Worm (Caenorhabditis elegans) whole organism, L1 larva: ENCODE data around the gene F10A3.17.

ENCODE experiments used
- ces-1 ChIP-seq: fragments of 150-350 bp; optimal IDR thresholded peaks from 2 replicates; lab custom pipeline; 2014; ENCODE audit warnings: missing biosample characterization, missing genetic modification reagents, missing genetic modification characterization
- elt-3 ChIP-seq, 6 experiments: fragments of 150-350 bp in 1 of 6; sonication (generic microtip); optimal IDR thresholded peaks; 2 replicates each; lab custom pipeline; 2017 to 2018; ENCODE audit warnings: missing biosample characterization in 6 of 6, missing genetic modification characterization in 6 of 6, inconsistent platforms in 1 of 6
- fkh-10 ChIP-seq: sonication (generic microtip); optimal IDR thresholded peaks from 2 replicates; lab custom pipeline; 2017; ENCODE audit warnings: missing biosample characterization, missing genetic modification reagents, missing genetic modification characterization
- lin-35 ChIP-seq, 2 experiments: fragments of 150-350 bp; optimal IDR thresholded peaks; 2 replicates each; lab custom pipeline; 2014; ENCODE audit warnings: missing biosample characterization in 2 of 2, missing genetic modification characterization in 2 of 2, missing genetic modification reagents in 2 of 2
- nhr-237 ChIP-seq: fragments of 150-350 bp; optimal IDR thresholded peaks from 2 replicates; lab custom pipeline; 2014; ENCODE audit warnings: missing biosample characterization, missing genetic modification characterization
- nhr-77 ChIP-seq: fragments of 150-350 bp; optimal IDR thresholded peaks from 2 replicates; lab custom pipeline; 2014; ENCODE audit warnings: missing biosample characterization, missing genetic modification characterization
- pag-3 ChIP-seq: sonication (generic microtip); optimal IDR thresholded peaks from 2 replicates; lab custom pipeline; 2017; ENCODE audit warnings: missing genetic modification characterization, mild to moderate bottlenecking, missing compliant biosample characterization, antibody characterized with exemption, borderline replicate concordance; ENCODE audit not compliant: insufficient read depth
- pax-3 ChIP-seq: fragments of 200-800 bp; sonication (Bioruptor generic); optimal IDR thresholded peaks from 2 replicates; lab custom pipeline; 2018; ENCODE audit warnings: mild to moderate bottlenecking, missing genetic modification characterization, moderate library complexity, missing compliant biosample characterization
- snpc-4 ChIP-seq: fragments of 150-350 bp; optimal IDR thresholded peaks from 2 replicates; lab custom pipeline; 2014; ENCODE audit warnings: missing biosample characterization, missing genetic modification characterization
- unc-62 ChIP-seq: fragments of 150-350 bp; optimal IDR thresholded peaks from 2 replicates; lab custom pipeline; 2014; ENCODE audit warnings: missing biosample characterization, missing genetic modification reagents, missing genetic modification characterization
- ztf-11 ChIP-seq, 2 experiments: sonication (generic microtip); optimal IDR thresholded peaks; 2 replicates each; lab custom pipeline; 2016 to 2017; ENCODE audit warnings: missing genetic modification characterization in 2 of 2, missing biosample characterization in 1 of 2, missing compliant biosample characterization in 1 of 2

DNA sequence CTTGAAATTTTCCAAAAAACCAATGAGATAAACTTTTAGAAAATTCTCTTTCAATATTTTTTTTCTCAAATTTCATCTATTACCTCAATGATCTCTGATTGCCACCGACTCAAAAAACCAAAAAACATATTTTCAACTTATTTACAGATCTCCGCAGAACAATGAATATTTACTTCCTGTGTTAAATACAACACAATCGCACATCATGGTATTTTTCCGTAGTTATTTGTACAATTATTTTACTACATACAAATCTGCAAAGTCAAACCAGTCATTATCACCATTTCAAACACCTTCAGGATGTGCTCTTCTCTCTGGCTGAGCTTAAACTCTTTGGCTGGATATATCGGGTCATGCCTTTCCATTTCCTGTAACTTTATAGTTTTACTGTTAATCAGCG lies 6.4 kb upstream of the F10A3.17 start, which contains the start of gene str-108:
- TF ChIP-seq pax-3 (tag; lab: Kevin White, UChicago): no peak
- TF ChIP-seq unc-62: no peak
- TF ChIP-seq ces-1 (GFP tag; lab: Kevin White, UChicago): no peak
- TF ChIP-seq pag-3 (tag; lab: Kevin White, UChicago): no peak
- no peak for TF ChIP-seq elt-3 (tag; optimal IDR thresholded peaks at IDR 0.05; lab: Kevin White, UChicago)
- no peak for TF ChIP-seq nhr-77 (tag; lab: Kevin White, UChicago)
- TF ChIP-seq snpc-4 (tag; lab: Kevin White, UChicago): no peak
- TF ChIP-seq lin-35 (GFP tag; optimal IDR thresholded peaks at IDR 0.05; lab: Kevin White, UChicago): no peak
- TF ChIP-seq fkh-10 (GFP tag; lab: Kevin White, UChicago): no peak
- no peak for TF ChIP-seq ztf-11 (tag; optimal IDR thresholded peaks at IDR 0.05; lab: Kevin White, UChicago)
- no peak for TF ChIP-seq nhr-237 (tag; lab: Kevin White, UChicago)
